Fruit fly (Drosophila melanogaster) whole organism: ENCODE results near the gene CG31122.

ENCODE experiments used
- CG8478 ChIP-seq: fragments of >200 bp; optimal IDR thresholded peaks from 2 replicates; lab custom pipeline; 2018; ENCODE audit warnings: inconsistent platforms
- Dll ChIP-seq: fragments of >200 bp; optimal IDR thresholded peaks from 2 replicates; lab custom pipeline; 2017
- EcR ChIP-seq, 2 experiments: fragments of >200 bp; optimal IDR thresholded peaks; 2 replicates each; lab custom pipeline; 2017; ENCODE audit warnings: missing biosample characterization in 2 of 2, missing genetic modification characterization in 2 of 2, missing genetic modification reagents in 2 of 2
- pan ChIP-seq: fragments of >200 bp; optimal IDR thresholded peaks from 2 replicates; lab custom pipeline; 2017
- psq ChIP-seq: fragments of >200 bp; optimal IDR thresholded peaks from 2 replicates; lab custom pipeline; 2017

dm6 chr3R:18393436-18393835 lies 19.2 kb downstream of the CG31122 start:
- TF ChIP-seq CG8478 (lab: Kevin White, UChicago): no peak
- no peak for TF ChIP-seq psq (lab: Kevin White, UChicago)
- TF ChIP-seq Dll (lab: Kevin White, UChicago): no peak
- no peak for TF ChIP-seq pan (lab: Kevin White, UChicago)
- no peak for TF ChIP-seq EcR (GFP tag; optimal IDR thresholded peaks at IDR 0.05; lab: Kevin White, UChicago)
